Worm (Caenorhabditis elegans) whole organism, early embryonic: ENCODE results near the gene W01A11.7.

Experiments
- B0310.2 ChIP-seq: sonication (generic microtip); optimal IDR thresholded peaks from 2 replicates; lab custom pipeline; 2016; ENCODE audit warnings: mild to moderate bottlenecking, missing genetic modification characterization, missing compliant biosample characterization
- F13C5.2 ChIP-seq: sonication (generic microtip); optimal IDR thresholded peaks from 2 replicates; lab custom pipeline; 2017; ENCODE audit warnings: mild to moderate bottlenecking, missing genetic modification characterization, inconsistent platforms, missing compliant biosample characterization
- aly-1 ChIP-seq: sonication (generic microtip); optimal IDR thresholded peaks from 2 replicates; lab custom pipeline; 2016; ENCODE audit warnings: missing genetic modification characterization, missing compliant biosample characterization
- ama-1 ChIP-seq: fragments of 150-350 bp; optimal IDR thresholded peaks from 2 replicates; lab custom pipeline; 2014
- ceh-13 ChIP-seq: fragments of 200-800 bp; sonication (Bioruptor generic); optimal IDR thresholded peaks from 2 replicates; lab custom pipeline; 2018; ENCODE audit warnings: mild to moderate bottlenecking, missing genetic modification characterization, missing compliant biosample characterization
- ceh-36 ChIP-seq: sonication (generic microtip); optimal IDR thresholded peaks from 2 replicates; lab custom pipeline; 2016; ENCODE audit warnings: missing genetic modification characterization, inconsistent platforms, missing compliant biosample characterization
- ets-7 ChIP-seq: sonication (generic microtip); optimal IDR thresholded peaks from 2 replicates; lab custom pipeline; 2016; ENCODE audit warnings: missing genotype, missing genetic modification characterization, missing compliant biosample characterization
- flt-1 ChIP-seq: fragments of 200-800 bp; sonication (Bioruptor generic); IDR thresholded peaks from 2 replicates; pipeline ENCODE4 v1.3.6; 2022; ENCODE audit warnings: missing genetic modification characterization, missing compliant biosample characterization
- hmbx-1 ChIP-seq: sonication (generic microtip); optimal IDR thresholded peaks from 2 replicates; lab custom pipeline; 2016; ENCODE audit warnings: mild to moderate bottlenecking, missing genetic modification characterization, missing compliant biosample characterization
- hnd-1 ChIP-seq: sonication (generic microtip); optimal IDR thresholded peaks from 2 replicates; lab custom pipeline; 2016; ENCODE audit warnings: missing genetic modification characterization, missing compliant biosample characterization
- scrt-1 ChIP-seq: fragments of 200-800 bp; sonication (Bioruptor generic); IDR thresholded peaks from 2 replicates; pipeline ENCODE4 v1.3.6; 2022; ENCODE audit warnings: missing genetic modification characterization, missing compliant biosample characterization
- tbx-37 ChIP-seq: fragments of 200-800 bp; sonication (Bioruptor generic); conservative IDR thresholded peaks from 2 replicates; pipeline ENCODE4 v1.3.6; 2022; ENCODE audit warnings: missing genetic modification reagents, missing genetic modification characterization, missing compliant biosample characterization

ce11 chrV:6549871-6550270 is 44.7 kb upstream of the W01A11.7 start, which contains the start of gene lipl-4:
- TF ChIP-seq ceh-13 (no peak), hmbx-1 (no peak), flt-1 (no peak), B0310.2 (no peak), ama-1 (lab: Kevin White, UChicago) (no peak), aly-1 (tag; lab: Kevin White, UChicago) (no peak), hnd-1 (no peak), tbx-37 (GFP tag; lab: Robert Waterston, UW) (no peak), ets-7 (no peak), F13C5.2 (tag; lab: Kevin White, UChicago) (no peak), scrt-1 (GFP tag; lab: Robert Waterston, UW) (no peak), ceh-36 (no peak)
